Worm (Caenorhabditis elegans) whole organism, young adult: ENCODE data around the gene C55A6.11.

Experiments
- B0035.1 ChIP-seq: sonication (generic microtip); optimal IDR thresholded peaks from 2 replicates; lab custom pipeline; 2016; ENCODE audit warnings: missing genetic modification characterization, mild to moderate bottlenecking, missing compliant biosample characterization, missing genotype, missing genetic modification reagents
- C17E4.6 ChIP-seq: fragments of 200-800 bp; sonication (Bioruptor generic); IDR thresholded peaks from 2 replicates; pipeline ENCODE4 v1.3.6; 2022; ENCODE audit warnings: missing genetic modification reagents, missing genetic modification characterization, missing compliant biosample characterization
- D2030.7 ChIP-seq: fragments of 200-800 bp; sonication (Bioruptor generic); IDR thresholded peaks from 2 replicates; pipeline ENCODE4 v1.3.6; 2022; ENCODE audit warnings: missing genetic modification reagents, missing genetic modification characterization, missing compliant biosample characterization
- F22D6.2 ChIP-seq: sonication (generic microtip); optimal IDR thresholded peaks from 2 replicates; lab custom pipeline; 2016; ENCODE audit warnings: mild to moderate bottlenecking, missing genetic modification characterization, missing compliant biosample characterization
- F49E8.2 ChIP-seq: sonication (generic microtip); optimal IDR thresholded peaks from 3 replicates; lab custom pipeline; 2017; ENCODE audit warnings: missing genetic modification characterization, mild to moderate bottlenecking, missing compliant biosample characterization, antibody characterized with exemption, moderate library complexity; ENCODE audit not compliant: insufficient read depth
- F55B11.4 ChIP-seq: sonication (generic microtip); optimal IDR thresholded peaks from 2 replicates; lab custom pipeline; 2016; ENCODE audit warnings: missing compliant biosample characterization, missing genetic modification characterization, borderline replicate concordance; ENCODE audit not compliant: insufficient read depth
- F57C9.4 ChIP-seq: sonication (generic microtip); optimal IDR thresholded peaks from 2 replicates; lab custom pipeline; 2017; ENCODE audit warnings: mild to moderate bottlenecking, missing genetic modification characterization, missing compliant biosample characterization
- T26A5.8 ChIP-seq: sonication (generic microtip); optimal IDR thresholded peaks from 2 replicates; lab custom pipeline; 2016; ENCODE audit warnings: missing genetic modification characterization, missing compliant biosample characterization
- Y53F4B.3 ChIP-seq: fragments of 200-800 bp; sonication (Bioruptor generic); IDR thresholded peaks from 2 replicates; pipeline ENCODE4 v1.3.6; 2022; ENCODE audit warnings: missing genetic modification reagents, missing genetic modification characterization, missing compliant biosample characterization
- Y53G8AR.9 ChIP-seq: fragments of 200-800 bp; sonication (Bioruptor generic); conservative IDR thresholded peaks from 2 replicates; pipeline ENCODE4 v1.3.6; 2022; ENCODE audit warnings: missing genetic modification reagents, missing genetic modification characterization, missing compliant biosample characterization
- Y56A3A.18 ChIP-seq: fragments of 200-800 bp; sonication (Bioruptor generic); IDR thresholded peaks from 2 replicates; pipeline ENCODE4 v1.3.6; 2022; ENCODE audit warnings: missing genetic modification reagents, missing genetic modification characterization, missing compliant biosample characterization
- ama-1 ChIP-seq, 3 experiments: fragments of 150-350 bp in 1 of 3; sonication (generic microtip) in 2 of 3; optimal IDR thresholded peaks; 2 replicates each; lab custom pipeline; 2014 to 2018; ENCODE audit warnings: missing biosample characterization in 2 of 3, missing genetic modification characterization in 2 of 3, missing genetic modification reagents in 2 of 3
- aptf-2 ChIP-seq: fragments of 200-800 bp; sonication (Bioruptor generic); conservative IDR thresholded peaks from 2 replicates; pipeline ENCODE4 v1.3.6; 2022; ENCODE audit warnings: missing genetic modification reagents, missing genetic modification characterization, missing compliant biosample characterization
- bed-2 ChIP-seq: fragments of 200-800 bp; sonication (Bioruptor generic); IDR thresholded peaks from 2 replicates; pipeline ENCODE4 v1.3.6; 2022; ENCODE audit warnings: missing genetic modification reagents, missing genetic modification characterization, missing compliant biosample characterization
- cebp-1 ChIP-seq, 2 experiments: fragments of 200-800 bp in 1 of 2; sonication (Bioruptor generic) in 1 of 2; sonication (generic microtip) in 1 of 2; IDR thresholded peaks in 1 of 2; optimal IDR thresholded peaks in 1 of 2; 2 replicates each; pipeline versions ENCODE4 v1.3.6 to Lab custom; 2017 to 2022; ENCODE audit warnings: missing compliant biosample characterization in 2 of 2, missing genetic modification characterization in 2 of 2, mild to moderate bottlenecking in 1 of 2, missing genetic modification reagents in 1 of 2, moderate library complexity in 1 of 2
- ceh-58 ChIP-seq: fragments of 200-800 bp; sonication (Bioruptor generic); IDR thresholded peaks from 2 replicates; pipeline ENCODE4 v1.3.6; 2022; ENCODE audit warnings: missing genetic modification characterization, missing compliant biosample characterization
- ceh-79 ChIP-seq: sonication (generic microtip); optimal IDR thresholded peaks from 2 replicates; lab custom pipeline; 2017; ENCODE audit warnings: mild to moderate bottlenecking, missing genetic modification characterization, missing compliant biosample characterization
- ceh-91 ChIP-seq: fragments of 200-800 bp; sonication (Bioruptor generic); IDR thresholded peaks from 2 replicates; pipeline ENCODE4 v1.3.6; 2022; ENCODE audit warnings: missing genetic modification reagents, missing genetic modification characterization, missing compliant biosample characterization
- dpff-1 ChIP-seq: sonication (generic microtip); optimal IDR thresholded peaks from 2 replicates; lab custom pipeline; 2017; ENCODE audit warnings: mild to moderate bottlenecking, missing genetic modification characterization, missing compliant biosample characterization
- dpl-1 ChIP-seq: fragments of 150-350 bp; optimal IDR thresholded peaks from 2 replicates; lab custom pipeline; 2014; ENCODE audit warnings: missing biosample characterization, missing genetic modification reagents, missing genetic modification characterization
- ets-4 ChIP-seq: fragments of 200-800 bp; sonication (Bioruptor generic); optimal IDR thresholded peaks from 2 replicates; lab custom pipeline; 2018; ENCODE audit warnings: mild to moderate bottlenecking, missing genetic modification characterization, missing compliant biosample characterization
- hmg-1.2 ChIP-seq: fragments of 200-800 bp; sonication (Bioruptor generic); IDR thresholded peaks from 2 replicates; pipeline ENCODE4 v1.3.6; 2022; ENCODE audit warnings: missing genetic modification reagents, missing genetic modification characterization, missing compliant biosample characterization
- lag-1 ChIP-seq: fragments of 200-800 bp; sonication (Bioruptor generic); IDR thresholded peaks from 2 replicates; pipeline ENCODE4 v1.3.6; 2022; ENCODE audit warnings: missing genetic modification reagents, missing genetic modification characterization, missing compliant biosample characterization
- lin-35 ChIP-seq, 3 experiments: fragments of 150-350 bp in 2 of 3; sonication (generic microtip) in 1 of 3; optimal IDR thresholded peaks; 2 replicates each; lab custom pipeline; 2014 to 2018; ENCODE audit warnings: missing biosample characterization in 3 of 3, missing genetic modification characterization in 3 of 3, missing genetic modification reagents in 3 of 3
- lsl-1 ChIP-seq: fragments of 200-800 bp; sonication (Bioruptor generic); optimal IDR thresholded peaks from 2 replicates; lab custom pipeline; 2018; ENCODE audit warnings: mild to moderate bottlenecking, missing genetic modification characterization, moderate library complexity, missing compliant biosample characterization
- nfyb-1 ChIP-seq: fragments of 200-800 bp; sonication (Bioruptor generic); IDR thresholded peaks from 2 replicates; pipeline ENCODE4 v1.3.6; 2022; ENCODE audit warnings: missing genetic modification reagents, missing genetic modification characterization, missing compliant biosample characterization
- nhr-90 ChIP-seq: sonication (generic microtip); optimal IDR thresholded peaks from 2 replicates; lab custom pipeline; 2016; ENCODE audit warnings: missing genotype, mild to moderate bottlenecking, missing genetic modification characterization, missing compliant biosample characterization
- rec-8 ChIP-seq, 2 experiments: sonication (generic microtip); optimal IDR thresholded peaks; 2 replicates each; lab custom pipeline; 2016; ENCODE audit warnings: mild to moderate bottlenecking in 2 of 2, missing genetic modification characterization in 2 of 2, missing genetic modification reagents in 2 of 2, missing genotype in 2 of 2, missing biosample characterization in 1 of 2, missing compliant biosample characterization in 1 of 2, moderate library complexity in 1 of 2
- rpc-1 ChIP-seq, 2 experiments: fragments of 150-350 bp in 1 of 2; sonication (generic microtip) in 1 of 2; optimal IDR thresholded peaks; 2 replicates each; lab custom pipeline; 2014 to 2018; ENCODE audit warnings: missing biosample characterization in 1 of 2, missing genetic modification characterization in 1 of 2, missing genetic modification reagents in 1 of 2, missing genotype in 1 of 2
- snpc-3.4 ChIP-seq: sonication (generic microtip); optimal IDR thresholded peaks from 2 replicates; lab custom pipeline; 2017; ENCODE audit warnings: missing genetic modification characterization, mild to moderate bottlenecking, missing compliant biosample characterization, antibody characterized with exemption, moderate library complexity, missing genotype, missing genetic modification reagents
- snpc-4 ChIP-seq, 5 experiments: fragments of 150-350 bp in 1 of 5; sonication (generic microtip) in 4 of 5; optimal IDR thresholded peaks; 2 replicates each; lab custom pipeline; 2014 to 2018; ENCODE audit warnings: missing genetic modification characterization in 5 of 5, missing biosample characterization in 3 of 5, antibody characterized with exemption in 2 of 5, mild to moderate bottlenecking in 2 of 5, missing compliant biosample characterization in 2 of 5, missing genotype in 2 of 5, moderate library complexity in 2 of 5, missing genetic modification reagents in 1 of 5
- sptf-2 ChIP-seq: fragments of 200-800 bp; sonication (Bioruptor generic); optimal IDR thresholded peaks from 2 replicates; lab custom pipeline; 2018; ENCODE audit warnings: mild to moderate bottlenecking, missing genetic modification characterization, missing compliant biosample characterization
- tbp1 ChIP-seq: fragments of 200-800 bp; sonication (Bioruptor generic); optimal IDR thresholded peaks from 2 replicates; lab custom pipeline; 2018; ENCODE audit warnings: mild to moderate bottlenecking, missing genetic modification characterization, missing compliant biosample characterization
- tbx-9 ChIP-seq: sonication (generic microtip); optimal IDR thresholded peaks from 2 replicates; lab custom pipeline; 2016; ENCODE audit warnings: borderline replicate concordance, missing genetic modification characterization, inconsistent platforms, missing compliant biosample characterization
- unc-130 ChIP-seq: sonication (generic microtip); optimal IDR thresholded peaks from 2 replicates; lab custom pipeline; 2016; ENCODE audit warnings: missing genetic modification reagents, missing genetic modification characterization, missing compliant biosample characterization
- ztf-26 ChIP-seq: sonication (generic microtip); optimal IDR thresholded peaks from 2 replicates; lab custom pipeline; 2017; ENCODE audit warnings: missing genetic modification characterization, missing compliant biosample characterization

C55A6.11 gene

ce11 chrV:11554260-11554659 lies 33.9 kb downstream of the C55A6.11 start, which contains the start of gene duo-1 (continued):
- TF ChIP-seq snpc-4 (GFP tag; optimal IDR thresholded peaks at IDR 0.05; lab: Kevin White, UChicago) (no peak), snpc-4 (tag; optimal IDR thresholded peaks at IDR 0.05; lab: Kevin White, UChicago) (peak in 1 of 4 experiments; percentile 49), aptf-2 (GFP tag; lab: Robert Waterston, UW) (no peak), ceh-91 (peak; percentile 79), ztf-26 (no peak), rpc-1 (optimal IDR thresholded peaks at IDR 0.05; lab: Kevin White, UChicago) (no peak), rpc-1 (tag; optimal IDR thresholded peaks at IDR 0.05; lab: Kevin White, UChicago) (no peak), ceh-79 (tag; lab: Kevin White, UChicago) (no peak), lin-35 (GFP tag; optimal IDR thresholded peaks at IDR 0.05; lab: Kevin White, UChicago) (peak in 1 of 3 experiments; percentile 41), cebp-1 (GFP tag; IDR thresholded peaks at IDR 0.05; lab: Robert Waterston, UW) (no peak), cebp-1 (tag; optimal IDR thresholded peaks at IDR 0.05; lab: Kevin White, UChicago) (no peak), lag-1 (GFP tag; lab: Robert Waterston, UW) (no peak), T26A5.8 (tag; lab: Kevin White, UChicago) (no peak), dpff-1 (no peak), unc-130 (GFP tag; lab: Kevin White, UChicago) (peak; percentile 60), hmg-1.2 (GFP tag; lab: Robert Waterston, UW) (peak; percentile 28; the same call in 1 of the 2 replicates), snpc-3.4 (tag; lab: Kevin White, UChicago) (peak; percentile 49)
- TF ChIP-seq, all 124 proteins: peak for 19

ce11 chrV:11562643-11563042 lies 42.3 kb downstream of the C55A6.11 start, which contains the start of gene srx-86:
Gene srx-86, plus strand, starts transcription at chrV:11562943.
- TF ChIP-seq nfyb-1 (GFP tag; lab: Robert Waterston, UW) (no peak), tbx-9 (tag; lab: Kevin White, UChicago) (no peak), ama-1 (optimal IDR thresholded peaks at IDR 0.05; lab: Kevin White, UChicago) (no peak), ama-1 (GFP tag; optimal IDR thresholded peaks at IDR 0.05; lab: Kevin White, UChicago) (no peak), lsl-1 (GFP tag; lab: Kevin White, UChicago) (no peak), F57C9.4 (tag; lab: Kevin White, UChicago) (no peak), Y53F4B.3 (no peak), C17E4.6 (GFP tag; lab: Robert Waterston, UW) (no peak), Y53G8AR.9 (GFP tag; lab: Robert Waterston, UW) (no peak), F55B11.4 (tag; lab: Kevin White, UChicago) (no peak), Y56A3A.18 (GFP tag; lab: Robert Waterston, UW) (no peak), bed-2 (GFP tag; lab: Robert Waterston, UW) (no peak), rec-8 (tag; optimal IDR thresholded peaks at IDR 0.05; lab: Kevin White, UChicago) (no peak), F22D6.2 (tag; lab: Kevin White, UChicago) (no peak), tbp1 (GFP tag; lab: Kevin White, UChicago) (no peak), sptf-2 (GFP tag; lab: Kevin White, UChicago) (no peak), hmg-1.2 (GFP tag; lab: Robert Waterston, UW) (no peak), D2030.7 (no peak), nhr-90 (tag; lab: Kevin White, UChicago) (no peak), ets-4 (GFP tag; lab: Kevin White, UChicago) (no peak), ceh-58 (GFP tag; lab: Robert Waterston, UW) (no peak)

ce11 chrV:11564573-11564972 lies 44.3 kb downstream of the C55A6.11 start, which contains the start of gene srx-87:
Gene srx-87, plus strand, starts transcription at chrV:11564873.
- TF ChIP-seq F49E8.2 (tag; lab: Kevin White, UChicago) (no peak), ama-1 (optimal IDR thresholded peaks at IDR 0.05; lab: Kevin White, UChicago) (no peak), ama-1 (GFP tag; optimal IDR thresholded peaks at IDR 0.05; lab: Kevin White, UChicago) (no peak), dpl-1 (no peak), B0035.1 (tag; lab: Kevin White, UChicago) (no peak)
